Fruit fly (Drosophila melanogaster) whole organism, prepupa: Measurements from ENCODE around the gene swm.

ENCODE experiments used
- Blimp-1 ChIP-seq: fragments of 200-800 bp; sonication (Bioruptor generic); optimal IDR thresholded peaks from 3 replicates; lab custom pipeline; 2017; ENCODE audit warnings: missing biosample characterization, missing genetic modification characterization, mild to moderate bottlenecking, moderate library complexity, missing genetic modification reagents
- CG10669 ChIP-seq: fragments of 200-800 bp; sonication (Bioruptor generic); optimal IDR thresholded peaks from 3 replicates; lab custom pipeline; 2018; ENCODE audit warnings: missing biosample characterization, mild to moderate bottlenecking, missing genetic modification characterization, moderate library complexity
- CG11294 ChIP-seq: fragments of 200-800 bp; sonication (Bioruptor generic); IDR thresholded peaks from 2 replicates; pipeline ENCODE4 v1.3.6; 2022; ENCODE audit warnings: missing biosample characterization, missing genetic modification characterization
- CG11762 ChIP-seq: fragments of 200-800 bp; sonication (Bioruptor generic); optimal IDR thresholded peaks from 3 replicates; lab custom pipeline; 2016; ENCODE audit warnings: missing biosample characterization, missing genetic modification characterization; ENCODE audit not compliant: insufficient read depth
- CG15336 ChIP-seq: fragments of 200-800 bp; sonication (Bioruptor generic); IDR thresholded peaks from 2 replicates; pipeline ENCODE4 v1.3.6; 2022; ENCODE audit warnings: missing biosample characterization, missing genetic modification characterization
- CG1621 ChIP-seq: fragments of 200-800 bp; sonication (Bioruptor generic); optimal IDR thresholded peaks from 3 replicates; lab custom pipeline; 2018; ENCODE audit warnings: missing biosample characterization, mild to moderate bottlenecking, missing genetic modification characterization
- CG16779 ChIP-seq: fragments of 200-800 bp; sonication (Bioruptor generic); optimal IDR thresholded peaks from 3 replicates; lab custom pipeline; 2017; ENCODE audit warnings: missing biosample characterization, mild to moderate bottlenecking, missing genetic modification characterization
- CG3032 ChIP-seq: fragments of 200-800 bp; optimal IDR thresholded peaks from 2 replicates; lab custom pipeline; 2019; ENCODE audit warnings: missing biosample characterization, mild to moderate bottlenecking, missing genetic modification characterization, moderate library complexity
- CG31627 ChIP-seq: fragments of 200-800 bp; sonication (Bioruptor generic); optimal IDR thresholded peaks from 3 replicates; lab custom pipeline; 2016; ENCODE audit warnings: missing biosample characterization, missing genetic modification characterization
- CG3919 ChIP-seq: fragments of 200-800 bp; sonication (Bioruptor generic); optimal IDR thresholded peaks from 3 replicates; lab custom pipeline; 2016; ENCODE audit warnings: missing biosample characterization, missing genetic modification characterization
- CG4318 ChIP-seq: fragments of 200-800 bp; sonication (Bioruptor generic); optimal IDR thresholded peaks from 3 replicates; lab custom pipeline; 2017; ENCODE audit warnings: missing biosample characterization, mild to moderate bottlenecking, missing genetic modification characterization
- CG6163 ChIP-seq: fragments of 200-800 bp; sonication (Bioruptor generic); IDR thresholded peaks from 3 replicates; pipeline ENCODE4 v1.3.6; 2022; ENCODE audit warnings: missing biosample characterization, missing genetic modification characterization
- CG6276 ChIP-seq: fragments of 200-800 bp; sonication (Bioruptor generic); optimal IDR thresholded peaks from 2 replicates; lab custom pipeline; 2017; ENCODE audit warnings: missing biosample characterization, mild to moderate bottlenecking, missing genetic modification characterization
- CG6792 ChIP-seq: fragments of 200-800 bp; sonication (Bioruptor generic); optimal IDR thresholded peaks from 3 replicates; lab custom pipeline; 2016; ENCODE audit warnings: missing biosample characterization, missing genetic modification characterization
- CG6808 ChIP-seq: fragments of 200-800 bp; sonication (Bioruptor generic); optimal IDR thresholded peaks from 3 replicates; lab custom pipeline; 2017; ENCODE audit warnings: missing biosample characterization, missing genetic modification characterization, mild to moderate bottlenecking, moderate library complexity, missing genetic modification reagents
- CG7368 ChIP-seq: fragments of 200-800 bp; sonication (Bioruptor generic); optimal IDR thresholded peaks from 3 replicates; lab custom pipeline; 2016; ENCODE audit warnings: missing biosample characterization, missing genetic modification characterization
- CG8119 ChIP-seq: fragments of 200-800 bp; sonication (Bioruptor generic); IDR thresholded peaks from 3 replicates; pipeline ENCODE4 v1.3.6; 2022; ENCODE audit warnings: missing biosample characterization, missing genetic modification characterization
- CG8632 ChIP-seq: fragments of 200-800 bp; sonication (Bioruptor generic); optimal IDR thresholded peaks from 3 replicates; lab custom pipeline; 2016; ENCODE audit warnings: missing biosample characterization, missing genetic modification characterization
- CG9139 ChIP-seq: fragments of 200-800 bp; sonication (Bioruptor generic); optimal IDR thresholded peaks from 3 replicates; lab custom pipeline; 2017; ENCODE audit warnings: missing biosample characterization, mild to moderate bottlenecking, missing genetic modification characterization
- Eip78C ChIP-seq: fragments of 200-800 bp; sonication (Bioruptor generic); peaks from one replicate; lab custom pipeline; 2016; ENCODE audit warnings: missing biosample characterization, missing genetic modification characterization
- Eip93F ChIP-seq: fragments of 200-800 bp; sonication (Bioruptor generic); optimal IDR thresholded peaks from 2 replicates; lab custom pipeline; 2016; ENCODE audit warnings: missing biosample characterization, mild to moderate bottlenecking, missing genetic modification characterization
- Ets96B ChIP-seq: fragments of 200-800 bp; optimal IDR thresholded peaks from 2 replicates; lab custom pipeline; 2019; ENCODE audit warnings: missing biosample characterization, mild to moderate bottlenecking, missing genetic modification characterization, moderate library complexity
- Hr39 ChIP-seq: fragments of 200-800 bp; sonication (Bioruptor generic); optimal IDR thresholded peaks from 2 replicates; lab custom pipeline; 2016; ENCODE audit warnings: missing biosample characterization, missing genetic modification characterization
- Hr4 ChIP-seq: fragments of 200-800 bp; sonication (Bioruptor generic); optimal IDR thresholded peaks from 3 replicates; lab custom pipeline; 2016; ENCODE audit warnings: missing biosample characterization, missing genetic modification characterization
- Lpt ChIP-seq: fragments of 200-800 bp; sonication (Bioruptor generic); optimal IDR thresholded peaks from 3 replicates; lab custom pipeline; 2016; ENCODE audit warnings: missing biosample characterization, missing genetic modification characterization
- OdsH ChIP-seq: fragments of 200-800 bp; sonication (Bioruptor generic); optimal IDR thresholded peaks from 3 replicates; lab custom pipeline; 2016; ENCODE audit warnings: missing biosample characterization, missing genetic modification characterization
- Smox ChIP-seq: fragments of 200-800 bp; sonication (Bioruptor generic); optimal IDR thresholded peaks from 3 replicates; lab custom pipeline; 2016; ENCODE audit warnings: missing biosample characterization, missing genetic modification characterization
- Sox102F ChIP-seq: fragments of 200-800 bp; sonication (Bioruptor generic); optimal IDR thresholded peaks from 2 replicates; lab custom pipeline; 2016; ENCODE audit warnings: missing biosample characterization, mild to moderate bottlenecking, missing genetic modification characterization
- Sox14 ChIP-seq: fragments of 200-800 bp; sonication (Bioruptor generic); optimal IDR thresholded peaks from 3 replicates; lab custom pipeline; 2016; ENCODE audit warnings: missing biosample characterization, missing genetic modification characterization
- Sox15 ChIP-seq: fragments of 200-800 bp; sonication (Bioruptor generic); optimal IDR thresholded peaks from 3 replicates; lab custom pipeline; 2016; ENCODE audit warnings: missing biosample characterization, missing genetic modification characterization
- achi ChIP-seq: fragments of 200-800 bp; sonication (Bioruptor generic); optimal IDR thresholded peaks from 3 replicates; lab custom pipeline; 2016; ENCODE audit warnings: missing biosample characterization, missing genetic modification characterization
- acj6 ChIP-seq: fragments of 200-800 bp; sonication (Bioruptor generic); optimal IDR thresholded peaks from 3 replicates; lab custom pipeline; 2016; ENCODE audit warnings: missing biosample characterization, missing genetic modification characterization
- cyc ChIP-seq: fragments of 200-800 bp; sonication (Bioruptor generic); optimal IDR thresholded peaks from 3 replicates; lab custom pipeline; 2016; ENCODE audit warnings: missing biosample characterization, missing genetic modification characterization
- dsx ChIP-seq: fragments of 200-800 bp; optimal IDR thresholded peaks from 3 replicates; lab custom pipeline; 2019; ENCODE audit warnings: missing biosample characterization, mild to moderate bottlenecking, missing genetic modification characterization, moderate library complexity; ENCODE audit not compliant: poor library complexity, severe bottlenecking
- eg ChIP-seq: fragments of 200-800 bp; sonication (Bioruptor generic); IDR thresholded peaks from 3 replicates; pipeline ENCODE4 v1.3.6; 2022; ENCODE audit warnings: missing biosample characterization, missing genetic modification characterization
- esn ChIP-seq: fragments of 200-800 bp; sonication (Bioruptor generic); optimal IDR thresholded peaks from 2 replicates; lab custom pipeline; 2016; ENCODE audit warnings: missing biosample characterization, mild to moderate bottlenecking, missing genetic modification characterization, moderate library complexity
- fd59A ChIP-seq: fragments of 200-800 bp; sonication (Bioruptor generic); optimal IDR thresholded peaks from 2 replicates; lab custom pipeline; 2017; ENCODE audit warnings: missing biosample characterization, mild to moderate bottlenecking, missing genetic modification characterization, missing genetic modification reagents
- fd85E ChIP-seq: fragments of 200-800 bp; sonication (Bioruptor generic); optimal IDR thresholded peaks from 3 replicates; lab custom pipeline; 2016; ENCODE audit warnings: missing biosample characterization, missing genetic modification characterization
- pdm3 ChIP-seq: fragments of 200-800 bp; sonication (Bioruptor generic); optimal IDR thresholded peaks from 3 replicates; lab custom pipeline; 2016; ENCODE audit warnings: missing biosample characterization, missing genetic modification characterization
- spab ChIP-seq: fragments of 200-800 bp; sonication (Bioruptor generic); optimal IDR thresholded peaks from 2 replicates; lab custom pipeline; 2017; ENCODE audit warnings: missing biosample characterization, mild to moderate bottlenecking, missing genetic modification characterization, missing genetic modification reagents
- svp ChIP-seq: fragments of 200-800 bp; sonication (Bioruptor generic); peaks from one replicate; lab custom pipeline; 2016; ENCODE audit warnings: missing biosample characterization, missing genetic modification characterization
- topi ChIP-seq: fragments of 200-800 bp; sonication (Bioruptor generic); optimal IDR thresholded peaks from 3 replicates; lab custom pipeline; 2016; ENCODE audit warnings: missing biosample characterization, missing genetic modification characterization

The swm gene

dm6 chr2L:19542268-19542773 lies 49.3 kb downstream of the swm start:
- TF ChIP-seq CG6808 (GFP tag; lab: Kevin White, UChicago) (no peak), CG10669 (GFP tag; lab: Kevin White, UChicago) (no peak), cyc (no peak), CG4318 (no peak), Lpt (no peak), Ets96B (tag; lab: Kevin White, UChicago) (no peak), Sox15 (GFP tag; lab: Kevin White, UChicago) (no peak), Eip78C (GFP tag; lab: Kevin White, UChicago) (peak; percentile 37), CG7368 (GFP tag; lab: Kevin White, UChicago) (no peak), CG31627 (GFP tag; lab: Kevin White, UChicago) (no peak), svp (GFP tag; lab: Kevin White, UChicago) (peak; percentile 57), topi (GFP tag; lab: Kevin White, UChicago) (no peak), Smox (no peak), fd85E (no peak), CG1621 (tag; lab: Kevin White, UChicago) (no peak), Sox102F (GFP tag; lab: Kevin White, UChicago) (no peak), CG6163 (GFP tag; lab: Robert Waterston, UW) (no peak), OdsH (GFP tag; lab: Kevin White, UChicago) (no peak), CG3032 (tag; lab: Kevin White, UChicago) (no peak), esn (GFP tag; lab: Kevin White, UChicago) (peak; percentile 4), CG8119 (GFP tag; lab: Robert Waterston, UW) (no peak), Eip93F (no peak), dsx (GFP tag; lab: Kevin White, UChicago) (peak; percentile 34), eg (no peak), acj6 (GFP tag; lab: Kevin White, UChicago) (no peak)
- TF ChIP-seq, all 60 proteins: peak for 4

dm6 chr2L:19543010-19543564 lies 50.0 kb downstream of the swm start:
- no peak for TF ChIP-seq eg
- TF ChIP-seq Smox = peak; percentile 6
- peak; percentile 6 for TF ChIP-seq esn (GFP tag; lab: Kevin White, UChicago)
- TF ChIP-seq CG6808 (GFP tag; lab: Kevin White, UChicago) = no peak
- TF ChIP-seq CG7368 (GFP tag; lab: Kevin White, UChicago) = no peak
- no peak for TF ChIP-seq CG11294 (GFP tag; lab: Robert Waterston, UW)
- TF ChIP-seq Blimp-1 (GFP tag; lab: Kevin White, UChicago) = no peak
- TF ChIP-seq CG6276 = peak; percentile 19
- peak; percentile 8 for TF ChIP-seq Hr4
- TF ChIP-seq CG3919 (GFP tag; lab: Kevin White, UChicago) = no peak
- no peak for TF ChIP-seq CG11762
- TF ChIP-seq CG15336 (GFP tag; lab: Robert Waterston, UW) = 0 out of 2 replicates have a peak, but pooled peaks have one; percentile 9
- no peak for TF ChIP-seq Lpt
- peak; percentile 3 for TF ChIP-seq Sox14 (GFP tag; lab: Kevin White, UChicago)
- no peak for TF ChIP-seq dsx (GFP tag; lab: Kevin White, UChicago)
- no peak for TF ChIP-seq CG31627 (GFP tag; lab: Kevin White, UChicago)
- TF ChIP-seq CG6163 (GFP tag; lab: Robert Waterston, UW) = no peak
- peak; percentile 57 for TF ChIP-seq Eip78C (GFP tag; lab: Kevin White, UChicago)
- no peak for TF ChIP-seq OdsH (GFP tag; lab: Kevin White, UChicago)
- no peak for TF ChIP-seq Sox102F (GFP tag; lab: Kevin White, UChicago)
- no peak for TF ChIP-seq topi (GFP tag; lab: Kevin White, UChicago)
- TF ChIP-seq, all 60 proteins: peak for 7

dm6 chr2L:19546869-19547710 lies 54.0 kb downstream of the swm start, which contains the start of gene CG10337:
TSS of gene CG10337 (minus strand) at chr2L:19546959.
- TF ChIP-seq cyc = no peak
- TF ChIP-seq Hr39 (GFP tag; lab: Kevin White, UChicago) = peak; percentile 5
- no peak for TF ChIP-seq CG31627 (GFP tag; lab: Kevin White, UChicago)
- TF ChIP-seq fd59A (GFP tag; lab: Kevin White, UChicago) = no peak
- TF ChIP-seq pdm3 (GFP tag; lab: Kevin White, UChicago) = no peak
- TF ChIP-seq CG9139 (GFP tag; lab: Kevin White, UChicago) = no peak
- TF ChIP-seq CG7368 (GFP tag; lab: Kevin White, UChicago) = no peak
- no peak for TF ChIP-seq CG11294 (GFP tag; lab: Robert Waterston, UW)
- no peak for TF ChIP-seq CG6792 (GFP tag; lab: Kevin White, UChicago)
- TF ChIP-seq CG1621 (tag; lab: Kevin White, UChicago) = no peak
- peak; percentile 12 for TF ChIP-seq acj6 (GFP tag; lab: Kevin White, UChicago)
- TF ChIP-seq CG6163 (GFP tag; lab: Robert Waterston, UW) = peak; percentile 42; the same call in 1 of the 3 replicates
- TF ChIP-seq CG10669 (GFP tag; lab: Kevin White, UChicago) = no peak
- no peak for TF ChIP-seq CG6808 (GFP tag; lab: Kevin White, UChicago)
- TF ChIP-seq CG4318 = no peak
- peak; percentile 72 for TF ChIP-seq svp (GFP tag; lab: Kevin White, UChicago)
- peak; percentile 9 for TF ChIP-seq Smox
- peak; percentile 24 for TF ChIP-seq CG8632 (GFP tag; lab: Kevin White, UChicago)
- TF ChIP-seq CG6276 = no peak
- TF ChIP-seq spab = no peak
- TF ChIP-seq achi = no peak
- no peak for TF ChIP-seq CG16779 (tag; lab: Kevin White, UChicago)
